1 fruit fly cellular context compared by ENCODE assay signal in genomic region chr3L:11515349-11516079, dm6.
TF ChIP-seq lines count a peak whose summit lies in the region.

No protein-coding gene starts in this region.

TF ChIP-seq in whole organism, embryonic, 481 proteins besides CTCF, POLR2A, EP300 and RAD21 (continued from another document):
- peak; percentile 12 for TF ChIP-seq CG11504 (tag; optimal IDR thresholded peaks at IDR 0.05; lab: Kevin White, UChicago)
- TF ChIP-seq CG4707 (GFP tag; optimal IDR thresholded peaks at IDR 0.05; lab: Kevin White, UChicago): no peak
- TF ChIP-seq tx (GFP tag; optimal IDR thresholded peaks at IDR 0.05; lab: Kevin White, UChicago): no peak
- TF ChIP-seq CG5953 (GFP tag; IDR thresholded peaks at IDR 0.05; lab: Robert Waterston, UW): no peak
- no peak for TF ChIP-seq Hr3 (GFP tag; optimal IDR thresholded peaks at IDR 0.05; lab: Kevin White, UChicago)
- no peak for TF ChIP-seq CG18011 (GFP tag; optimal IDR thresholded peaks at IDR 0.05; lab: Kevin White, UChicago)
- no peak for TF ChIP-seq CG17361 (GFP tag; IDR thresholded peaks at IDR 0.05; lab: Robert Waterston, UW)
- peak; percentile 7 for TF ChIP-seq CG7839 (tag; optimal IDR thresholded peaks at IDR 0.05; lab: Kevin White, UChicago)
- no peak for TF ChIP-seq CG2202 (tag; optimal IDR thresholded peaks at IDR 0.05; lab: Kevin White, UChicago)
- TF ChIP-seq schlank (tag; optimal IDR thresholded peaks at IDR 0.05; lab: Kevin White, UChicago): no peak
- TF ChIP-seq chn (GFP tag; optimal IDR thresholded peaks at IDR 0.05; lab: Kevin White, UChicago): no peak
- TF ChIP-seq chif (GFP tag; optimal IDR thresholded peaks at IDR 0.05; lab: Kevin White, UChicago): no peak
- no peak for TF ChIP-seq Tbp (GFP tag; optimal IDR thresholded peaks at IDR 0.05; lab: Kevin White, UChicago)
- TF ChIP-seq lmd (GFP tag; IDR thresholded peaks at IDR 0.05; lab: Robert Waterston, UW): 0 out of 2 replicates have a peak, but pooled peaks have one; percentile 10
- TF ChIP-seq CG10147 (GFP tag; optimal IDR thresholded peaks at IDR 0.05; lab: Kevin White, UChicago): no peak
- no peak for TF ChIP-seq CG10366 (GFP tag; IDR thresholded peaks at IDR 0.05; lab: Robert Waterston, UW)
- TF ChIP-seq tna (GFP tag; IDR thresholded peaks at IDR 0.05; lab: Robert Waterston, UW; ENCODE audit: partially characterized antibody): 0 out of 2 replicates have a peak, but pooled peaks have one; percentile 27
- no peak for TF ChIP-seq CG1024 (GFP tag; IDR thresholded peaks at IDR 0.05; lab: Robert Waterston, UW)
- TF ChIP-seq otp (GFP tag; IDR thresholded peaks at IDR 0.05; lab: Robert Waterston, UW): 0 out of 3 replicates have a peak, but pooled peaks have one; percentile 32
- TF ChIP-seq sim (GFP tag; IDR thresholded peaks at IDR 0.05; lab: Robert Waterston, UW): no peak
- peak; percentile 78 for TF ChIP-seq kni (GFP tag; optimal IDR thresholded peaks at IDR 0.05; lab: Kevin White, UChicago)
- no peak for TF ChIP-seq dan (GFP tag; IDR thresholded peaks at IDR 0.05; lab: Robert Waterston, UW)
- no peak for TF ChIP-seq Sry-β (GFP tag; optimal IDR thresholded peaks at IDR 0.05; lab: Kevin White, UChicago)
- peak; percentile 13 for TF ChIP-seq CG10979 (tag; optimal IDR thresholded peaks at IDR 0.05; lab: Kevin White, UChicago)
- TF ChIP-seq CG16815 (GFP tag; optimal IDR thresholded peaks at IDR 0.05; lab: Kevin White, UChicago): no peak
- no peak for TF ChIP-seq en (GFP tag; optimal IDR thresholded peaks at IDR 0.05; lab: Kevin White, UChicago)
- TF ChIP-seq CG6272 (GFP tag; IDR thresholded peaks at IDR 0.05; lab: Robert Waterston, UW): no peak
- 0 out of 2 replicates have a peak, but pooled peaks have one; percentile 11 for TF ChIP-seq CG6689 (GFP tag; IDR thresholded peaks at IDR 0.05; lab: Robert Waterston, UW)
- no peak for TF ChIP-seq CG14014 (GFP tag; IDR thresholded peaks at IDR 0.05; lab: Robert Waterston, UW)
- no peak for TF ChIP-seq CG16779 (GFP tag; IDR thresholded peaks at IDR 0.05; lab: Robert Waterston, UW)
- TF ChIP-seq gem (tag; optimal IDR thresholded peaks at IDR 0.05; lab: Kevin White, UChicago): peak; percentile 23
- TF ChIP-seq dati (GFP tag; IDR thresholded peaks at IDR 0.05; lab: Robert Waterston, UW): no peak
- TF ChIP-seq bowl (GFP tag; IDR thresholded peaks at IDR 0.05; lab: Robert Waterston, UW): no peak
- no peak for TF ChIP-seq CG15514 (GFP tag; optimal IDR thresholded peaks at IDR 0.05; lab: Kevin White, UChicago)
- TF ChIP-seq phol (tag; optimal IDR thresholded peaks at IDR 0.05; lab: Kevin White, UChicago): peak; percentile 13
- peak; percentile 14 for TF ChIP-seq Ets65A (GFP tag; lab: Kevin White, UChicago)
- TF ChIP-seq lola (GFP tag; optimal IDR thresholded peaks at IDR 0.05; lab: Kevin White, UChicago): no peak
- no peak for TF ChIP-seq MBD-R2 (GFP tag; IDR thresholded peaks at IDR 0.05; lab: Robert Waterston, UW)
TF ChIP-seq in whole organism, embryonic: peak in this region for 16.
